Fruit fly (Drosophila melanogaster) whole organism, prepupa: ENCODE measurements around the gene Kif19A.

Source experiments
- Blimp-1 ChIP-seq: fragments of 200-800 bp; sonication (Bioruptor generic); optimal IDR thresholded peaks from 3 replicates; lab custom pipeline; 2017; ENCODE audit warnings: missing biosample characterization, missing genetic modification characterization, mild to moderate bottlenecking, moderate library complexity, missing genetic modification reagents
- CG10631 ChIP-seq: fragments of 200-800 bp; sonication (Bioruptor generic); optimal IDR thresholded peaks from 2 replicates; lab custom pipeline; 2016; ENCODE audit warnings: missing biosample characterization, missing genetic modification characterization
- CG10669 ChIP-seq: fragments of 200-800 bp; sonication (Bioruptor generic); optimal IDR thresholded peaks from 3 replicates; lab custom pipeline; 2018; ENCODE audit warnings: missing biosample characterization, mild to moderate bottlenecking, missing genetic modification characterization, moderate library complexity
- CG11294 ChIP-seq: fragments of 200-800 bp; sonication (Bioruptor generic); IDR thresholded peaks from 2 replicates; pipeline ENCODE4 v1.3.6; 2022; ENCODE audit warnings: missing biosample characterization, missing genetic modification characterization
- CG11762 ChIP-seq: fragments of 200-800 bp; sonication (Bioruptor generic); optimal IDR thresholded peaks from 3 replicates; lab custom pipeline; 2016; ENCODE audit warnings: missing biosample characterization, missing genetic modification characterization; ENCODE audit not compliant: insufficient read depth
- CG11902 ChIP-seq: fragments of 200-800 bp; sonication (Bioruptor generic); optimal IDR thresholded peaks from 3 replicates; lab custom pipeline; 2016; ENCODE audit warnings: missing biosample characterization, missing genetic modification characterization
- CG15336 ChIP-seq: fragments of 200-800 bp; sonication (Bioruptor generic); IDR thresholded peaks from 2 replicates; pipeline ENCODE4 v1.3.6; 2022; ENCODE audit warnings: missing biosample characterization, missing genetic modification characterization
- CG1621 ChIP-seq: fragments of 200-800 bp; sonication (Bioruptor generic); optimal IDR thresholded peaks from 3 replicates; lab custom pipeline; 2018; ENCODE audit warnings: missing biosample characterization, mild to moderate bottlenecking, missing genetic modification characterization
- CG31627 ChIP-seq: fragments of 200-800 bp; sonication (Bioruptor generic); optimal IDR thresholded peaks from 3 replicates; lab custom pipeline; 2016; ENCODE audit warnings: missing biosample characterization, missing genetic modification characterization
- CG32006 ChIP-seq: fragments of 200-800 bp; sonication (Bioruptor generic); optimal IDR thresholded peaks from 3 replicates; lab custom pipeline; 2017; ENCODE audit warnings: missing biosample characterization, mild to moderate bottlenecking, missing genetic modification characterization
- CG34406 ChIP-seq: fragments of 200-800 bp; sonication (Bioruptor generic); optimal IDR thresholded peaks from 3 replicates; lab custom pipeline; 2016; ENCODE audit warnings: missing biosample characterization, missing genetic modification characterization
- CG3919 ChIP-seq: fragments of 200-800 bp; sonication (Bioruptor generic); optimal IDR thresholded peaks from 3 replicates; lab custom pipeline; 2016; ENCODE audit warnings: missing biosample characterization, missing genetic modification characterization
- CG6792 ChIP-seq: fragments of 200-800 bp; sonication (Bioruptor generic); optimal IDR thresholded peaks from 3 replicates; lab custom pipeline; 2016; ENCODE audit warnings: missing biosample characterization, missing genetic modification characterization
- CG6808 ChIP-seq: fragments of 200-800 bp; sonication (Bioruptor generic); optimal IDR thresholded peaks from 3 replicates; lab custom pipeline; 2017; ENCODE audit warnings: missing biosample characterization, missing genetic modification characterization, mild to moderate bottlenecking, moderate library complexity, missing genetic modification reagents
- CG8119 ChIP-seq: fragments of 200-800 bp; sonication (Bioruptor generic); IDR thresholded peaks from 3 replicates; pipeline ENCODE4 v1.3.6; 2022; ENCODE audit warnings: missing biosample characterization, missing genetic modification characterization
- CG8319 ChIP-seq: fragments of 200-800 bp; sonication (Bioruptor generic); optimal IDR thresholded peaks from 3 replicates; lab custom pipeline; 2016; ENCODE audit warnings: missing biosample characterization, missing genetic modification characterization
- CG8632 ChIP-seq: fragments of 200-800 bp; sonication (Bioruptor generic); optimal IDR thresholded peaks from 3 replicates; lab custom pipeline; 2016; ENCODE audit warnings: missing biosample characterization, missing genetic modification characterization
- Eip75B ChIP-seq: fragments of 200-800 bp; sonication (Bioruptor generic); optimal IDR thresholded peaks from 3 replicates; lab custom pipeline; 2016; ENCODE audit warnings: missing biosample characterization, missing genetic modification characterization
- Eip78C ChIP-seq: fragments of 200-800 bp; sonication (Bioruptor generic); peaks from one replicate; lab custom pipeline; 2016; ENCODE audit warnings: missing biosample characterization, missing genetic modification characterization
- Eip93F ChIP-seq: fragments of 200-800 bp; sonication (Bioruptor generic); optimal IDR thresholded peaks from 2 replicates; lab custom pipeline; 2016; ENCODE audit warnings: missing biosample characterization, mild to moderate bottlenecking, missing genetic modification characterization
- Ets21C ChIP-seq: fragments of 200-800 bp; sonication (Bioruptor generic); optimal IDR thresholded peaks from 3 replicates; lab custom pipeline; 2016; ENCODE audit warnings: missing biosample characterization, missing genetic modification characterization
- Ets96B ChIP-seq: fragments of 200-800 bp; optimal IDR thresholded peaks from 2 replicates; lab custom pipeline; 2019; ENCODE audit warnings: missing biosample characterization, mild to moderate bottlenecking, missing genetic modification characterization, moderate library complexity
- Gug ChIP-seq: fragments of 200-800 bp; sonication (Bioruptor generic); IDR thresholded peaks from 2 replicates; pipeline ENCODE4 v1.3.6; 2022; ENCODE audit warnings: missing biosample characterization, missing genetic modification characterization
- Hr38 ChIP-seq: sonication (Bioruptor generic); optimal IDR thresholded peaks from 2 replicates; lab custom pipeline; 2016; ENCODE audit warnings: missing biosample characterization, missing genetic modification characterization
- Met ChIP-seq: fragments of 200-800 bp; sonication (Bioruptor generic); optimal IDR thresholded peaks from 3 replicates; lab custom pipeline; 2016; ENCODE audit warnings: missing biosample characterization, missing genetic modification characterization
- OdsH ChIP-seq: fragments of 200-800 bp; sonication (Bioruptor generic); optimal IDR thresholded peaks from 3 replicates; lab custom pipeline; 2016; ENCODE audit warnings: missing biosample characterization, missing genetic modification characterization
- Smox ChIP-seq: fragments of 200-800 bp; sonication (Bioruptor generic); optimal IDR thresholded peaks from 3 replicates; lab custom pipeline; 2016; ENCODE audit warnings: missing biosample characterization, missing genetic modification characterization
- Sox15 ChIP-seq: fragments of 200-800 bp; sonication (Bioruptor generic); optimal IDR thresholded peaks from 3 replicates; lab custom pipeline; 2016; ENCODE audit warnings: missing biosample characterization, missing genetic modification characterization
- cyc ChIP-seq: fragments of 200-800 bp; sonication (Bioruptor generic); optimal IDR thresholded peaks from 3 replicates; lab custom pipeline; 2016; ENCODE audit warnings: missing biosample characterization, missing genetic modification characterization
- dac ChIP-seq: fragments of 200-800 bp; sonication (Bioruptor generic); optimal IDR thresholded peaks from 2 replicates; lab custom pipeline; 2017; ENCODE audit warnings: missing biosample characterization, mild to moderate bottlenecking, missing genetic modification characterization
- eg ChIP-seq: fragments of 200-800 bp; sonication (Bioruptor generic); IDR thresholded peaks from 3 replicates; pipeline ENCODE4 v1.3.6; 2022; ENCODE audit warnings: missing biosample characterization, missing genetic modification characterization
- fd59A ChIP-seq: fragments of 200-800 bp; sonication (Bioruptor generic); optimal IDR thresholded peaks from 2 replicates; lab custom pipeline; 2017; ENCODE audit warnings: missing biosample characterization, mild to moderate bottlenecking, missing genetic modification characterization, missing genetic modification reagents
- fkh ChIP-seq: fragments of 200-800 bp; sonication (Bioruptor generic); optimal IDR thresholded peaks from 3 replicates; lab custom pipeline; 2017; ENCODE audit warnings: missing biosample characterization, mild to moderate bottlenecking, missing genetic modification characterization, moderate library complexity
- net ChIP-seq: fragments of 200-800 bp; sonication (Bioruptor generic); optimal IDR thresholded peaks from 3 replicates; lab custom pipeline; 2016; ENCODE audit warnings: missing biosample characterization, missing genetic modification characterization
- pdm3 ChIP-seq: fragments of 200-800 bp; sonication (Bioruptor generic); optimal IDR thresholded peaks from 3 replicates; lab custom pipeline; 2016; ENCODE audit warnings: missing biosample characterization, missing genetic modification characterization
- spab ChIP-seq: fragments of 200-800 bp; sonication (Bioruptor generic); optimal IDR thresholded peaks from 2 replicates; lab custom pipeline; 2017; ENCODE audit warnings: missing biosample characterization, mild to moderate bottlenecking, missing genetic modification characterization, missing genetic modification reagents
- ss ChIP-seq, 2 experiments: fragments of 200-800 bp; sonication (Bioruptor generic); optimal IDR thresholded peaks; 2 replicates in 1 of 2; 3 replicates in 1 of 2; lab custom pipeline; 2017 to 2018; ENCODE audit warnings: mild to moderate bottlenecking in 2 of 2, missing biosample characterization in 2 of 2, missing genetic modification characterization in 2 of 2, moderate library complexity in 1 of 2
- svp ChIP-seq: fragments of 200-800 bp; sonication (Bioruptor generic); peaks from one replicate; lab custom pipeline; 2016; ENCODE audit warnings: missing biosample characterization, missing genetic modification characterization
- vri ChIP-seq: fragments of 200-800 bp; sonication (Bioruptor generic); optimal IDR thresholded peaks from 3 replicates; lab custom pipeline; 2016; ENCODE audit warnings: missing biosample characterization, mild to moderate bottlenecking, missing genetic modification characterization

The Kif19A gene

dm6 chr3R:14070096-14070495 lies 48.2 kb downstream of the Kif19A start:
- TF ChIP-seq Hr38 (GFP tag; lab: Kevin White, UChicago) (peak; percentile 4), CG6808 (GFP tag; lab: Kevin White, UChicago) (peak; percentile 35), net (GFP tag; lab: Kevin White, UChicago) (no peak), Eip75B (GFP tag; lab: Kevin White, UChicago) (no peak), CG6792 (no peak), CG8632 (GFP tag; lab: Kevin White, UChicago) (peak; percentile 9), pdm3 (no peak), spab (GFP tag; lab: Kevin White, UChicago) (peak; percentile 28), fd59A (GFP tag; lab: Kevin White, UChicago) (no peak), CG10631 (GFP tag; lab: Kevin White, UChicago) (peak; percentile 27), OdsH (GFP tag; lab: Kevin White, UChicago) (peak; percentile 1), CG3919 (GFP tag; lab: Kevin White, UChicago) (peak; percentile 17), ss (GFP tag; optimal IDR thresholded peaks at IDR 0.05; lab: Kevin White, UChicago) (peak in 1 of 2 experiments; percentile 5), Met (GFP tag; lab: Kevin White, UChicago) (no peak), Eip78C (GFP tag; lab: Kevin White, UChicago) (peak; percentile 20), Ets21C (GFP tag; lab: Kevin White, UChicago) (no peak), CG10669 (GFP tag; lab: Kevin White, UChicago) (peak; percentile 43), Ets96B (no peak)

- TF ChIP-seq Eip93F (no peak), svp (GFP tag; lab: Kevin White, UChicago) (peak; percentile 94), Gug (GFP tag; lab: Robert Waterston, UW) (no peak), Eip78C (GFP tag; lab: Kevin White, UChicago) (peak; percentile 64), fkh (peak; percentile 7)
Measured at dm6 chr3R:14067904-14068636, 50.2 kb downstream of the Kif19A start.

- no peak for TF ChIP-seq CG32006
- no peak for TF ChIP-seq net (GFP tag; lab: Kevin White, UChicago)
- no peak for TF ChIP-seq Eip93F
- TF ChIP-seq CG11902 (GFP tag; lab: Kevin White, UChicago), result no peak
- TF ChIP-seq Sox15 (GFP tag; lab: Kevin White, UChicago), result no peak
- TF ChIP-seq svp (GFP tag; lab: Kevin White, UChicago), result peak; percentile 85
- TF ChIP-seq cyc (GFP tag; lab: Kevin White, UChicago), result no peak
Measured at dm6 chr3R:14065241-14065640, 53.0 kb downstream of the Kif19A start.

DNA sequence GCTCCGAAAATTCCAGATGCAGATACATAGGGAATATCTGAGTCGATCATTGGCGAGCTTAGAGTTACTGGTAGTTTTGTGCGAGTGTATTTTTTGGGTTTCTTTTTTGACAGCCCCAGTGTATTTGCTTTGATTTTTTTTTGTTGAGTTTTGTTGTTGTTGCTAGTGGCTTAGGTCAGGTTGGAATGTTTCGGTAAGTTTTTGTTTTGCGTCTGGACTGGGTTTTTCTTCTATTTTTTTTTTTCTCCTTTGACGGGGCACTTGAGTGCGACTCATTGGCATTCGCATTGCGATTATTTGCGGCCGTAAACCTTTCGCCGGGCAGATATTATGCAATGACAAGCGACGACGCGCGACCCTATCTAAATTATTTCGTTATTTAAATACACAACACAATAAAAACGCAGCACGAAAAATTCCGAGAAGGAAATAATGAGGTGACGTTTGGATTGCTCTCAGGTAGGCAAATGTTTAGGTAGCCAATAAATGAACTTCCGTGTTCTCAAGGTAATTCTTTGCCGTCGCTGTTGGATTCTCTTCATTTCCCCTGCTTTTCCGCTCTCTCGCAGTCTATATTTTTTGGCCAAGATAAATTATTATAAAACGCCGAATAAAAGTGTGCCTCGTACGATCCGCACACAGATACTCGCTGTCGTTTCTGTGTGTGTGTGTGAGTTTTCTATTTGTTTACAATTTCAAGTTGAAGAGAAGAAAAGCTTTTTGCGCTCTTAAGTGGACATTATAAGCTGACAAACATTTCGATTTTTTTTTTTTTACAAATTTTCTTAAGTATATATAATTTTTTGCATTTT lies 53.9 kb downstream of the Kif19A start:
- TF ChIP-seq Eip78C (GFP tag; lab: Kevin White, UChicago), result peak; percentile 14
- TF ChIP-seq Ets96B, result no peak
- no peak for TF ChIP-seq ss (GFP tag; optimal IDR thresholded peaks at IDR 0.05; lab: Kevin White, UChicago)
- peak; percentile 20 for TF ChIP-seq fkh
- peak; percentile 53 for TF ChIP-seq svp (GFP tag; lab: Kevin White, UChicago)
- TF ChIP-seq vri (GFP tag; lab: Kevin White, UChicago), result peak; percentile 59
- TF ChIP-seq CG1621 (tag; lab: Kevin White, UChicago), result no peak

- TF ChIP-seq dac (GFP tag; lab: Kevin White, UChicago) (no peak), Blimp-1 (GFP tag; lab: Kevin White, UChicago) (no peak), CG8319 (no peak), Smox (GFP tag; lab: Kevin White, UChicago) (no peak), CG10631 (GFP tag; lab: Kevin White, UChicago) (no peak), OdsH (GFP tag; lab: Kevin White, UChicago) (no peak), CG31627 (no peak), net (GFP tag; lab: Kevin White, UChicago) (no peak), eg (GFP tag; lab: Robert Waterston, UW) (no peak), Hr38 (GFP tag; lab: Kevin White, UChicago) (no peak), CG34406 (GFP tag; lab: Kevin White, UChicago) (no peak), CG11762 (GFP tag; lab: Kevin White, UChicago) (no peak), Ets21C (GFP tag; lab: Kevin White, UChicago) (no peak), CG10669 (GFP tag; lab: Kevin White, UChicago) (no peak), CG11294 (GFP tag; lab: Robert Waterston, UW) (no peak), CG15336 (GFP tag; lab: Robert Waterston, UW) (no peak), CG8119 (GFP tag; lab: Robert Waterston, UW) (no peak), spab (GFP tag; lab: Kevin White, UChicago) (no peak), Eip78C (GFP tag; lab: Kevin White, UChicago) (no peak), CG1621 (tag; lab: Kevin White, UChicago) (no peak)
Measured at dm6 chr3R:14062869-14063543, 55.2 kb downstream of the Kif19A start.
